Worm (Caenorhabditis elegans) whole organism, late embryonic: ENCODE results near the gene ggtb-1.
"Not testable (repeated sequence)": the region's sequence is repeated elsewhere in the genome, so short reads cannot be mapped to it uniquely, and the experiment has no call there.

ENCODE experiments used
- C38D4.7 ChIP-seq: fragments of 200-800 bp; sonication (Bioruptor generic); optimal IDR thresholded peaks from 2 replicates; lab custom pipeline; 2018; ENCODE audit warnings: mild to moderate bottlenecking, missing genetic modification characterization, moderate library complexity, missing compliant biosample characterization
- F13H6.1 ChIP-seq: sonication (generic microtip); optimal IDR thresholded peaks from 2 replicates; lab custom pipeline; 2016; ENCODE audit warnings: missing genetic modification characterization, missing compliant biosample characterization
- K09A11.1 ChIP-seq: sonication (generic microtip); optimal IDR thresholded peaks from 2 replicates; lab custom pipeline; 2017; ENCODE audit warnings: antibody characterized with exemption, mild to moderate bottlenecking, missing genetic modification characterization, missing compliant biosample characterization; ENCODE audit not compliant: insufficient read depth
- T23F11.4 ChIP-seq: fragments of 200-800 bp; sonication (Bioruptor generic); optimal IDR thresholded peaks from 2 replicates; lab custom pipeline; 2018; ENCODE audit warnings: mild to moderate bottlenecking, missing genetic modification characterization, missing compliant biosample characterization
- Y22D7AL.16 ChIP-seq: sonication (generic microtip); optimal IDR thresholded peaks from 2 replicates; lab custom pipeline; 2016; ENCODE audit warnings: missing genetic modification characterization, missing compliant biosample characterization
- ama-1 ChIP-seq: fragments of 150-350 bp; optimal IDR thresholded peaks from 2 replicates; lab custom pipeline; 2014
- ceh-18 ChIP-seq: sonication (generic microtip); optimal IDR thresholded peaks from 2 replicates; lab custom pipeline; 2016; ENCODE audit warnings: missing genetic modification characterization, missing compliant biosample characterization
- ceh-19 ChIP-seq: fragments of 200-800 bp; sonication (Bioruptor generic); optimal IDR thresholded peaks from 2 replicates; lab custom pipeline; 2018; ENCODE audit warnings: mild to moderate bottlenecking, missing genetic modification characterization, missing compliant biosample characterization
- ceh-2 ChIP-seq: sonication (generic microtip); optimal IDR thresholded peaks from 2 replicates; lab custom pipeline; 2016; ENCODE audit warnings: missing genotype, missing genetic modification characterization, missing compliant biosample characterization
- ceh-22 ChIP-seq: sonication (generic microtip); optimal IDR thresholded peaks from 2 replicates; lab custom pipeline; 2017; ENCODE audit warnings: missing biosample characterization, missing genetic modification characterization
- ceh-24 ChIP-seq: sonication (generic microtip); optimal IDR thresholded peaks from 2 replicates; lab custom pipeline; 2016; ENCODE audit warnings: mild to moderate bottlenecking, missing genetic modification characterization, missing compliant biosample characterization
- ceh-30 ChIP-seq: fragments of 150-350 bp; optimal IDR thresholded peaks from 2 replicates; lab custom pipeline; 2014; ENCODE audit warnings: missing biosample characterization, missing genetic modification characterization
- ceh-34 ChIP-seq: sonication (generic microtip); optimal IDR thresholded peaks from 2 replicates; lab custom pipeline; 2016; ENCODE audit warnings: mild to moderate bottlenecking, missing genetic modification characterization, missing compliant biosample characterization
- ceh-45 ChIP-seq: fragments of 200-800 bp; sonication (Bioruptor generic); IDR thresholded peaks from 2 replicates; pipeline ENCODE4 v1.3.6; 2022; ENCODE audit warnings: missing genetic modification reagents, missing genetic modification characterization, missing compliant biosample characterization
- ceh-48 ChIP-seq: sonication (generic microtip); optimal IDR thresholded peaks from 2 replicates; lab custom pipeline; 2016; ENCODE audit warnings: missing genetic modification characterization, inconsistent platforms, missing compliant biosample characterization
- dve-1 ChIP-seq: sonication (generic microtip); optimal IDR thresholded peaks from 2 replicates; lab custom pipeline; 2017; ENCODE audit warnings: antibody characterized with exemption, mild to moderate bottlenecking, missing genetic modification characterization, missing compliant biosample characterization
- elt-2 ChIP-seq: sonication (generic microtip); optimal IDR thresholded peaks from 2 replicates; lab custom pipeline; 2016; ENCODE audit warnings: missing genetic modification reagents, missing genetic modification characterization, missing compliant biosample characterization
- elt-4 ChIP-seq: sonication (generic microtip); optimal IDR thresholded peaks from 2 replicates; lab custom pipeline; 2016; ENCODE audit warnings: missing genetic modification characterization, missing compliant biosample characterization
- ets-4 ChIP-seq: sonication (generic microtip); optimal IDR thresholded peaks from 2 replicates; lab custom pipeline; 2016; ENCODE audit warnings: missing genetic modification characterization, missing compliant biosample characterization
- eyg-1 ChIP-seq: sonication (generic microtip); optimal IDR thresholded peaks from 2 replicates; lab custom pipeline; 2016; ENCODE audit warnings: missing genotype, missing genetic modification characterization, missing compliant biosample characterization
- fax-1 ChIP-seq: sonication (generic microtip); optimal IDR thresholded peaks from 2 replicates; lab custom pipeline; 2016; ENCODE audit warnings: missing genotype, missing genetic modification characterization, missing compliant biosample characterization
- fkh-10 ChIP-seq: fragments of 150-350 bp; optimal IDR thresholded peaks from 2 replicates; lab custom pipeline; 2014; ENCODE audit warnings: missing biosample characterization, missing genetic modification reagents, missing genetic modification characterization
- fkh-6 ChIP-seq: sonication (generic microtip); optimal IDR thresholded peaks from 2 replicates; lab custom pipeline; 2016; ENCODE audit warnings: missing genetic modification characterization, missing compliant biosample characterization
- gmeb-2 ChIP-seq: sonication (generic microtip); optimal IDR thresholded peaks from 2 replicates; lab custom pipeline; 2016; ENCODE audit warnings: missing genetic modification characterization, inconsistent platforms, missing compliant biosample characterization
- hlh-13 ChIP-seq: fragments of 200-800 bp; sonication (Bioruptor generic); optimal IDR thresholded peaks from 2 replicates; lab custom pipeline; 2018; ENCODE audit warnings: mild to moderate bottlenecking, missing genetic modification characterization, missing compliant biosample characterization
- hlh-30 ChIP-seq: sonication (generic microtip); optimal IDR thresholded peaks from 2 replicates; lab custom pipeline; 2017; ENCODE audit warnings: antibody characterized with exemption, missing genetic modification characterization, missing compliant biosample characterization; ENCODE audit not compliant: insufficient read depth
- lin-11 ChIP-seq: fragments of 200-800 bp; sonication (Bioruptor generic); optimal IDR thresholded peaks from 2 replicates; lab custom pipeline; 2018; ENCODE audit warnings: mild to moderate bottlenecking, missing genetic modification characterization, missing compliant biosample characterization
- mec-3 ChIP-seq: sonication (generic microtip); optimal IDR thresholded peaks from 2 replicates; lab custom pipeline; 2016; ENCODE audit warnings: borderline replicate concordance, missing genetic modification characterization, missing compliant biosample characterization
- nfya-1 ChIP-seq: sonication (generic microtip); optimal IDR thresholded peaks from 2 replicates; lab custom pipeline; 2017; ENCODE audit warnings: missing genetic modification characterization, mild to moderate bottlenecking, missing compliant biosample characterization, antibody characterized with exemption, moderate library complexity
- nhr-232 ChIP-seq: sonication (generic microtip); optimal IDR thresholded peaks from 2 replicates; lab custom pipeline; 2016; ENCODE audit warnings: missing genetic modification characterization, missing compliant biosample characterization
- odd-2 ChIP-seq: sonication (generic microtip); optimal IDR thresholded peaks from 2 replicates; lab custom pipeline; 2017; ENCODE audit warnings: antibody characterized with exemption, mild to moderate bottlenecking, missing genetic modification characterization, missing compliant biosample characterization
- pag-3 ChIP-seq: sonication (generic microtip); optimal IDR thresholded peaks from 2 replicates; lab custom pipeline; 2016; ENCODE audit warnings: missing compliant biosample characterization, missing genetic modification characterization, borderline replicate concordance
- pros-1 ChIP-seq: fragments of 150-350 bp; optimal IDR thresholded peaks from 2 replicates; lab custom pipeline; 2014; ENCODE audit warnings: missing biosample characterization, missing genetic modification reagents, missing genetic modification characterization
- sdc-2 ChIP-seq: sonication (generic microtip); optimal IDR thresholded peaks from 2 replicates; lab custom pipeline; 2016; ENCODE audit warnings: missing genotype, missing genetic modification characterization, missing compliant biosample characterization
- sox-2 ChIP-seq: fragments of 200-800 bp; sonication (Bioruptor generic); IDR thresholded peaks from 2 replicates; pipeline ENCODE4 v1.3.6; 2022; ENCODE audit warnings: missing genetic modification reagents, missing genetic modification characterization, missing compliant biosample characterization
- sox-4 ChIP-seq: sonication (generic microtip); optimal IDR thresholded peaks from 2 replicates; lab custom pipeline; 2017; ENCODE audit warnings: mild to moderate bottlenecking, missing genetic modification characterization, inconsistent platforms, missing compliant biosample characterization
- tbx-2 ChIP-seq: sonication (generic microtip); optimal IDR thresholded peaks from 2 replicates; lab custom pipeline; 2016; ENCODE audit warnings: missing genetic modification characterization, missing compliant biosample characterization
- ttx-3 ChIP-seq: sonication (generic microtip); optimal IDR thresholded peaks from 2 replicates; lab custom pipeline; 2016; ENCODE audit warnings: missing genetic modification reagents, missing genetic modification characterization, missing compliant biosample characterization
- unc-3 ChIP-seq, 2 experiments: fragments of 200-800 bp in 1 of 2; sonication (Bioruptor generic) in 1 of 2; sonication (generic microtip) in 1 of 2; conservative IDR thresholded peaks in 1 of 2; optimal IDR thresholded peaks in 1 of 2; 2 replicates each; pipeline versions ENCODE4 v1.3.6 to Lab custom; 2016 to 2022; ENCODE audit warnings: missing compliant biosample characterization in 2 of 2, missing genetic modification characterization in 2 of 2, missing genetic modification reagents in 1 of 2
- unc-42 ChIP-seq: sonication (generic microtip); optimal IDR thresholded peaks from 2 replicates; lab custom pipeline; 2016; ENCODE audit warnings: missing genotype, missing genetic modification characterization, missing compliant biosample characterization
- unc-86 ChIP-seq: sonication (generic microtip); optimal IDR thresholded peaks from 2 replicates; lab custom pipeline; 2016; ENCODE audit warnings: missing genetic modification characterization, missing compliant biosample characterization
- zip-5 ChIP-seq: sonication (generic microtip); optimal IDR thresholded peaks from 2 replicates; lab custom pipeline; 2016; ENCODE audit warnings: missing genetic modification characterization, missing compliant biosample characterization

ggtb-1 gene

DNA sequence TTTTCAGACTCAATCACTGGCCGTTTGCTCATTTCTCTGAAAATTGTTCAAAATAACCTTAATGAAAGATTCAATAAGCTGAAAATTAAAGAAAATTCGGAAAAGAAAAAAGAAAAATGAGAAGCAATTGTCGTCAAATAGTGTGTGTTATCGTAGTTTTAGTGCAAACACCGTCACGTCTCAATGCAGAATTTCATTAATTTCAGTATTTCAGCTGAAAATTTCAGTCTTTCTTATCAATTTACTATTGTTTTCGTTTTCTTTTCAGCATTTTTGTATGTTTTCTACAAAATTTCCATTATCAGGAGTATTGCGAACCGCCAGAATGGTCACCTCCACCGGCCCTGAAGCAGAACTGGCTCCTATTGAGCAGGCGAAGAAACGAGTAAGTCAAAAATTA lies 10.7 kb upstream of the ggtb-1 start, which contains the start of the genes B0280.9 and rpia-1:
TSS of gene B0280.9 (minus strand) at position 36 of the 400 bp plus-strand sequence.
TSS of gene rpia-1 (plus strand) at position 269 of the 400 bp plus-strand sequence.
- peak; percentile 6 for TF ChIP-seq unc-42 (tag; lab: Kevin White, UChicago)
- TF ChIP-seq nfya-1 (tag; lab: Kevin White, UChicago), result peak; percentile 2
- TF ChIP-seq ceh-30 (tag; lab: Kevin White, UChicago), result no peak
- TF ChIP-seq fkh-10, result no peak
- no peak for TF ChIP-seq sdc-2 (tag; lab: Kevin White, UChicago)
- TF ChIP-seq ceh-34 (tag; lab: Kevin White, UChicago), result no peak
- TF ChIP-seq F13H6.1, result no peak
- TF ChIP-seq unc-86 (tag; lab: Kevin White, UChicago), result no peak
- TF ChIP-seq elt-2 (tag; lab: Kevin White, UChicago), result peak; percentile 23
- TF ChIP-seq ceh-45 (GFP tag; lab: Robert Waterston, UW), result no peak
- no peak for TF ChIP-seq tbx-2 (tag; lab: Kevin White, UChicago)
- no peak for TF ChIP-seq odd-2 (tag; lab: Kevin White, UChicago)

DNA sequence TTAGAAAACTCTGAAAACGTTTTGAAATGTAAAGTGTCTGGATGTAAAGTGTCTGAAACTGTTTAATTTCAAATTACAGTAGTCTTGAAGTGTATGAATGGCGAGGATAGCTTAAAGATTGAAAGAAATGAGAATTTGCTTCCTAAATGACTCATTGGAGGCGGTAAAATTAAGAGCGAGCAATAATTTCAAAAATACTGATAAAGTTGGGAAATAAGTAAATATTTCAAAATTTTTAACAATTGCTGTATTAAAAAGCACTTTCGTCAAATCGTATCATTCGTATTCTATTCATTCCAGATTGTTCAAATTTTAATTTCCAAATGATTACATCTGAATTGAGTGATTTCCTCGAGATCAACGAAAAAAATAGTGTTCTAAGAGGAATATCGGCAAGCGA lies 9.2 kb upstream of the ggtb-1 start, which contains the start of gene B0280.2:
TSS of gene B0280.2 (plus strand) at position 301 of the 400 bp plus-strand sequence.
- no peak for TF ChIP-seq hlh-30 (tag; lab: Kevin White, UChicago)
- TF ChIP-seq lin-11 (tag; lab: Kevin White, UChicago), result no peak
- TF ChIP-seq ets-4, result no peak
- TF ChIP-seq sox-4 (tag; lab: Kevin White, UChicago), result no peak
- no peak for TF ChIP-seq mec-3 (tag; lab: Kevin White, UChicago)
- TF ChIP-seq T23F11.4 (GFP tag; lab: Kevin White, UChicago), result no peak
- no peak for TF ChIP-seq ceh-19

DNA sequence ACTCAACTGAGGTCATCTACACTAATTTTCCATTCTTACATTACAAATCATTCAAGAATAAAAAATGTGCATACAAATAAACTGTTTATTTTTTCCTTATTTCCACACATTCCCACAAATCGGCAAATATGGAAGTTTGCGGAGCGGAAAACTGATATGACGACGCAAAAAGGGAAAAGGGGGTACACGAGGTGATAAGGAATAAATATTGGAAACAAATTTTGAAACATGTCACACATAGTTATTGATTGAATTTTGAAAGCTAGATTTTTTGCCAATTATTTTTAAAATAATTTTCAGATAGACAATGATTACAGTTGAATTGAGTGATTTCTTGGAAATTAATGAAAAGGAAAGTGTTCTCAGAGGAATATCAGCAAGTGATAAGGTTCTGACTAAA lies 5.0 kb upstream of the ggtb-1 start, which contains the start of gene viro-2:
TSS of gene viro-2 (plus strand) at position 301 of the 400 bp plus-strand sequence.
- TF ChIP-seq pag-3; ttx-3; eyg-1 (tag; lab: Kevin White, UChicago): not testable (repeated sequence)
- TF ChIP-seq, all 69 proteins: peak for 0; not testable (repeated sequence) for 69

DNA sequence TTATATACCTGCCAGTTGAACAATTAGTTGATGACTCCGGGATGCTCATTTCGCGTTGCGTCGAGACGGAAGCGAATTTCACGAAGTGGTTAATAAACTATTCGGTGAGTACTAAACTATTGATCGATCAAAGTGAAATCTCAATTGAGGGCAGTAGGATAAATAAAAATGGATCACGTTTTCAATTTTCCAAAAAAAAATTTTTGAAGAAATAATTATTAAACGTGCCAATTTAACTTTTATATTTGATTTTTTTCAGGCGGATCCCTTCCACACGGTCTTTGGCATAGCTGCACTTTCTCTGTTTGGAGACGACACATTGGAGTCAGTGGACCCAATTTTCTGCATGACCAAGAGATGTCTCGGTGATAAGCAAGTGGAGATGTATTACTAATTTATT lies 2.4 kb downstream of the ggtb-1 start, which contains the start of gene B0280.17:
TSS of gene B0280.17 (minus strand) at position 101 of the 400 bp plus-strand sequence.
- TF ChIP-seq elt-4 (tag; lab: Kevin White, UChicago) (no peak), ama-1 (no peak), Y22D7AL.16 (tag; lab: Kevin White, UChicago) (no peak), sox-2 (no peak), ceh-24 (tag; lab: Kevin White, UChicago) (no peak), hlh-13 (GFP tag; lab: Kevin White, UChicago) (no peak), ceh-18 (tag; lab: Kevin White, UChicago) (no peak), fkh-6 (tag; lab: Kevin White, UChicago) (no peak), C38D4.7 (no peak), ceh-2 (tag; lab: Kevin White, UChicago) (no peak), gmeb-2 (tag; lab: Kevin White, UChicago) (no peak), fax-1 (no peak), nhr-232 (no peak), elt-2 (tag; lab: Kevin White, UChicago) (no peak)
- TF ChIP-seq, all 69 proteins: peak for 0

DNA sequence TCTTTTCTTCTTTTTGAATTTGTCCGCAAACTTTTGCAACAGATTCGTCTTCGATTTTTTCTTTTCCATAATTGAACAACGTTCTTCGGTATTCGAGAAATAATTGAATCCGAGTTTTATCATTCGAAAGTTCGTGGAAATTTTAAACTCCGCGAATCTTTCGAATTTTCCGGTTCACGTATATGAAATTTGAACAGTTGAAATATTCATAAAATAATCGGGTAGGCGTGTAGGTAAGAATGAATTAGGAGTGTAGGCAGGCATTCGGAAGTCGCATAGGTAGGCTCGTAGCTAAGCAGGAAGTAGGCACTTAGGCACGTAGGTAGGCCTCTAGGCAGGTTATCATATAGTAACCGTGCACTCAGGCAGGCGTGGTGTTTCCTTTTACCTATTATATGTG lies 4.6 kb downstream of the ggtb-1 start, which contains the start of gene B0280.11:
TSS of gene B0280.11 (minus strand) at position 101 of the 400 bp plus-strand sequence.
- no peak for TF ChIP-seq elt-4 (tag; lab: Kevin White, UChicago)
- TF ChIP-seq unc-42 (tag; lab: Kevin White, UChicago), result no peak
- TF ChIP-seq zip-5 (tag; lab: Kevin White, UChicago), result no peak
- no peak for TF ChIP-seq fkh-10
- TF ChIP-seq nhr-232, result no peak
- no peak for TF ChIP-seq dve-1 (tag; lab: Kevin White, UChicago)
- TF ChIP-seq ama-1, result no peak
- no peak for TF ChIP-seq ceh-22
- TF ChIP-seq sox-4 (tag; lab: Kevin White, UChicago), result no peak
- TF ChIP-seq ceh-45 (GFP tag; lab: Robert Waterston, UW), result no peak
- no peak for TF ChIP-seq K09A11.1 (tag; lab: Kevin White, UChicago)
- TF ChIP-seq unc-3 (GFP tag; conservative IDR thresholded peaks at IDR 0.05; lab: Robert Waterston, UW), result no peak
- TF ChIP-seq unc-3 (tag; optimal IDR thresholded peaks at IDR 0.05; lab: Kevin White, UChicago), result no peak
- TF ChIP-seq pros-1 (tag; lab: Kevin White, UChicago), result no peak
- no peak for TF ChIP-seq lin-11 (tag; lab: Kevin White, UChicago)
- no peak for TF ChIP-seq Y22D7AL.16 (tag; lab: Kevin White, UChicago)
- no peak for TF ChIP-seq ets-4
- no peak for TF ChIP-seq ceh-48 (tag; lab: Kevin White, UChicago)
